Worm (Caenorhabditis elegans) whole organism, young adult: ENCODE measurements around the gene dpy-26.
A peak's percentile ranks its signal among the peaks of the same experiment; 100 is the strongest.

ENCODE experiments used
- C06A6.2 ChIP-seq: fragments of 200-800 bp; sonication (Bioruptor generic); conservative IDR thresholded peaks from 2 replicates; pipeline ENCODE4 v1.3.6; 2022; ENCODE audit warnings: missing genetic modification characterization, missing compliant biosample characterization
- F10E7.11 ChIP-seq: sonication (generic microtip); optimal IDR thresholded peaks from 2 replicates; lab custom pipeline; 2017; ENCODE audit warnings: mild to moderate bottlenecking, missing genetic modification characterization, moderate library complexity, missing compliant biosample characterization
- F22D6.2 ChIP-seq: sonication (generic microtip); optimal IDR thresholded peaks from 2 replicates; lab custom pipeline; 2016; ENCODE audit warnings: mild to moderate bottlenecking, missing genetic modification characterization, missing compliant biosample characterization
- F52B5.7 ChIP-seq: sonication (generic microtip); optimal IDR thresholded peaks from 2 replicates; lab custom pipeline; 2016; ENCODE audit warnings: mild to moderate bottlenecking, missing genetic modification characterization, missing compliant biosample characterization
- F57C9.4 ChIP-seq: sonication (generic microtip); optimal IDR thresholded peaks from 2 replicates; lab custom pipeline; 2017; ENCODE audit warnings: mild to moderate bottlenecking, missing genetic modification characterization, missing compliant biosample characterization
- K12H6.12 ChIP-seq: fragments of 200-800 bp; sonication (Bioruptor generic); optimal IDR thresholded peaks from 2 replicates; lab custom pipeline; 2018; ENCODE audit warnings: mild to moderate bottlenecking, missing genetic modification characterization, missing compliant biosample characterization
- T07F8.4 ChIP-seq: sonication (generic microtip); optimal IDR thresholded peaks from 2 replicates; lab custom pipeline; 2016; ENCODE audit warnings: mild to moderate bottlenecking, missing genetic modification characterization, moderate library complexity, missing compliant biosample characterization
- T26A5.8 ChIP-seq: sonication (generic microtip); optimal IDR thresholded peaks from 2 replicates; lab custom pipeline; 2016; ENCODE audit warnings: missing genetic modification characterization, missing compliant biosample characterization
- Y53F4B.3 ChIP-seq: fragments of 200-800 bp; sonication (Bioruptor generic); IDR thresholded peaks from 2 replicates; pipeline ENCODE4 v1.3.6; 2022; ENCODE audit warnings: missing genetic modification reagents, missing genetic modification characterization, missing compliant biosample characterization
- Y67H2A.10 ChIP-seq: fragments of 200-800 bp; sonication (Bioruptor generic); conservative IDR thresholded peaks from 2 replicates; pipeline ENCODE4 v1.3.6; 2022; ENCODE audit warnings: missing genetic modification reagents, missing genetic modification characterization, missing compliant biosample characterization
- Y79H2A.3 ChIP-seq: fragments of 200-800 bp; sonication (Bioruptor generic); conservative IDR thresholded peaks from 2 replicates; pipeline ENCODE4 v1.3.6; 2022; ENCODE audit warnings: missing genetic modification reagents, missing genetic modification characterization, missing compliant biosample characterization
- ama-1 ChIP-seq, 3 experiments: fragments of 150-350 bp in 1 of 3; sonication (generic microtip) in 2 of 3; optimal IDR thresholded peaks; 2 replicates each; lab custom pipeline; 2014 to 2018; ENCODE audit warnings: missing biosample characterization in 2 of 3, missing genetic modification characterization in 2 of 3, missing genetic modification reagents in 2 of 3
- aptf-2 ChIP-seq: fragments of 200-800 bp; sonication (Bioruptor generic); conservative IDR thresholded peaks from 2 replicates; pipeline ENCODE4 v1.3.6; 2022; ENCODE audit warnings: missing genetic modification reagents, missing genetic modification characterization, missing compliant biosample characterization
- aptf-3 ChIP-seq: fragments of 200-800 bp; sonication (Bioruptor generic); IDR thresholded peaks from 2 replicates; pipeline ENCODE4 v1.3.6; 2022; ENCODE audit warnings: missing genetic modification characterization, missing compliant biosample characterization
- athp-1 ChIP-seq: sonication (generic microtip); optimal IDR thresholded peaks from 2 replicates; lab custom pipeline; 2017; ENCODE audit warnings: mild to moderate bottlenecking, missing genetic modification characterization, missing compliant biosample characterization
- attf-3 ChIP-seq: fragments of 200-800 bp; sonication (Bioruptor generic); conservative IDR thresholded peaks from 2 replicates; pipeline ENCODE4 v1.3.6; 2022; ENCODE audit warnings: missing genetic modification reagents, missing genetic modification characterization, missing compliant biosample characterization
- attf-6 ChIP-seq: fragments of 200-800 bp; sonication (Bioruptor generic); IDR thresholded peaks from 2 replicates; pipeline ENCODE4 v1.3.6; 2022; ENCODE audit warnings: missing genetic modification reagents, missing genetic modification characterization, missing compliant biosample characterization
- ceh-27 ChIP-seq: fragments of 200-800 bp; sonication (Bioruptor generic); optimal IDR thresholded peaks from 2 replicates; lab custom pipeline; 2018; ENCODE audit warnings: mild to moderate bottlenecking, missing genetic modification characterization, moderate library complexity, missing compliant biosample characterization
- ceh-91 ChIP-seq: fragments of 200-800 bp; sonication (Bioruptor generic); IDR thresholded peaks from 2 replicates; pipeline ENCODE4 v1.3.6; 2022; ENCODE audit warnings: missing genetic modification reagents, missing genetic modification characterization, missing compliant biosample characterization
- dox-1 ChIP-seq: fragments of 200-800 bp; sonication (Bioruptor generic); IDR thresholded peaks from 2 replicates; pipeline ENCODE4 v1.3.6; 2022; ENCODE audit warnings: missing genetic modification reagents, missing genetic modification characterization, missing compliant biosample characterization
- dpff-1 ChIP-seq: sonication (generic microtip); optimal IDR thresholded peaks from 2 replicates; lab custom pipeline; 2017; ENCODE audit warnings: mild to moderate bottlenecking, missing genetic modification characterization, missing compliant biosample characterization
- dpl-1 ChIP-seq: fragments of 150-350 bp; optimal IDR thresholded peaks from 2 replicates; lab custom pipeline; 2014; ENCODE audit warnings: missing biosample characterization, missing genetic modification reagents, missing genetic modification characterization
- ekl-4 ChIP-seq: fragments of 200-800 bp; sonication (Bioruptor generic); IDR thresholded peaks from 2 replicates; pipeline ENCODE4 v1.3.6; 2022; ENCODE audit warnings: missing genetic modification reagents, missing genetic modification characterization, missing compliant biosample characterization
- him-1 ChIP-seq: sonication (generic microtip); optimal IDR thresholded peaks from 2 replicates; lab custom pipeline; 2016; ENCODE audit warnings: missing genotype, missing genetic modification reagents, missing genetic modification characterization, missing compliant biosample characterization
- hmg-1.2 ChIP-seq: fragments of 200-800 bp; sonication (Bioruptor generic); IDR thresholded peaks from 2 replicates; pipeline ENCODE4 v1.3.6; 2022; ENCODE audit warnings: missing genetic modification reagents, missing genetic modification characterization, missing compliant biosample characterization
- hsf-1 ChIP-seq: fragments of 200-800 bp; sonication (Bioruptor generic); IDR thresholded peaks from 2 replicates; pipeline ENCODE4 v1.3.6; 2022; ENCODE audit warnings: missing genetic modification reagents, missing genetic modification characterization, missing compliant biosample characterization
- lag-1 ChIP-seq: fragments of 200-800 bp; sonication (Bioruptor generic); IDR thresholded peaks from 2 replicates; pipeline ENCODE4 v1.3.6; 2022; ENCODE audit warnings: missing genetic modification reagents, missing genetic modification characterization, missing compliant biosample characterization
- lsl-1 ChIP-seq: fragments of 200-800 bp; sonication (Bioruptor generic); optimal IDR thresholded peaks from 2 replicates; lab custom pipeline; 2018; ENCODE audit warnings: mild to moderate bottlenecking, missing genetic modification characterization, moderate library complexity, missing compliant biosample characterization
- madf-10 ChIP-seq: sonication (generic microtip); optimal IDR thresholded peaks from 2 replicates; lab custom pipeline; 2016; ENCODE audit warnings: mild to moderate bottlenecking, missing genetic modification characterization, missing compliant biosample characterization
- madf-8 ChIP-seq: fragments of 200-800 bp; sonication (Bioruptor generic); conservative IDR thresholded peaks from 2 replicates; pipeline ENCODE4 v1.3.6; 2022; ENCODE audit warnings: missing genetic modification reagents, missing genetic modification characterization, missing compliant biosample characterization
- mel-28 ChIP-seq: sonication (generic microtip); optimal IDR thresholded peaks from 2 replicates; lab custom pipeline; 2016; ENCODE audit warnings: borderline replicate concordance, mild to moderate bottlenecking, missing genetic modification characterization, missing compliant biosample characterization
- nfya-1 ChIP-seq: sonication (generic microtip); optimal IDR thresholded peaks from 2 replicates; lab custom pipeline; 2017; ENCODE audit warnings: antibody characterized with exemption, missing compliant biosample characterization, missing genetic modification characterization, borderline replicate concordance; ENCODE audit not compliant: insufficient read depth
- rcor-1 ChIP-seq: fragments of 200-800 bp; sonication (Bioruptor generic); IDR thresholded peaks from 2 replicates; pipeline ENCODE4 v1.3.6; 2022; ENCODE audit warnings: missing genetic modification reagents, missing genetic modification characterization, missing compliant biosample characterization
- sea-2 ChIP-seq: fragments of 200-800 bp; sonication (Bioruptor generic); IDR thresholded peaks from 2 replicates; pipeline ENCODE4 v1.3.6; 2022; ENCODE audit warnings: missing genetic modification characterization, missing compliant biosample characterization
- snpc-1.1 ChIP-seq: sonication (generic microtip); optimal IDR thresholded peaks from 2 replicates; lab custom pipeline; 2017; ENCODE audit warnings: missing genetic modification characterization, mild to moderate bottlenecking, missing compliant biosample characterization, antibody characterized with exemption, moderate library complexity, missing genotype, missing genetic modification reagents; ENCODE audit not compliant: insufficient read depth
- snpc-1.3 ChIP-seq: sonication (generic microtip); optimal IDR thresholded peaks from 2 replicates; lab custom pipeline; 2017; ENCODE audit warnings: missing genetic modification characterization, mild to moderate bottlenecking, missing compliant biosample characterization, antibody characterized with exemption, moderate library complexity, missing genotype, missing genetic modification reagents; ENCODE audit not compliant: insufficient read depth
- snpc-3.4 ChIP-seq: sonication (generic microtip); optimal IDR thresholded peaks from 2 replicates; lab custom pipeline; 2017; ENCODE audit warnings: missing genetic modification characterization, mild to moderate bottlenecking, missing compliant biosample characterization, antibody characterized with exemption, moderate library complexity, missing genotype, missing genetic modification reagents
- snpc-4 ChIP-seq, 5 experiments: fragments of 150-350 bp in 1 of 5; sonication (generic microtip) in 4 of 5; optimal IDR thresholded peaks; 2 replicates each; lab custom pipeline; 2014 to 2018; ENCODE audit warnings: missing genetic modification characterization in 5 of 5, missing biosample characterization in 3 of 5, antibody characterized with exemption in 2 of 5, mild to moderate bottlenecking in 2 of 5, missing compliant biosample characterization in 2 of 5, missing genotype in 2 of 5, moderate library complexity in 2 of 5, missing genetic modification reagents in 1 of 5
- somi-1 ChIP-seq: fragments of 200-800 bp; sonication (Bioruptor generic); optimal IDR thresholded peaks from 2 replicates; lab custom pipeline; 2018; ENCODE audit warnings: mild to moderate bottlenecking, missing genetic modification characterization, missing compliant biosample characterization
- unc-130 ChIP-seq: sonication (generic microtip); optimal IDR thresholded peaks from 2 replicates; lab custom pipeline; 2016; ENCODE audit warnings: missing genetic modification reagents, missing genetic modification characterization, missing compliant biosample characterization
- xnd-1 ChIP-seq: sonication (generic microtip); optimal IDR thresholded peaks from 2 replicates; lab custom pipeline; 2016; ENCODE audit warnings: missing genotype, missing genetic modification reagents, missing genetic modification characterization, missing compliant biosample characterization
- zfh-2 ChIP-seq: fragments of 200-800 bp; sonication (Bioruptor generic); conservative IDR thresholded peaks from 2 replicates; pipeline ENCODE4 v1.3.6; 2022; ENCODE audit warnings: missing genetic modification reagents, missing genetic modification characterization, missing compliant biosample characterization
- ztf-22 ChIP-seq: fragments of 200-800 bp; sonication (Bioruptor generic); optimal IDR thresholded peaks from 2 replicates; lab custom pipeline; 2018; ENCODE audit warnings: mild to moderate bottlenecking, missing genetic modification characterization, moderate library complexity, missing compliant biosample characterization
- ztf-28 ChIP-seq: fragments of 200-800 bp; sonication (Bioruptor generic); IDR thresholded peaks from 2 replicates; pipeline ENCODE4 v1.3.6; 2022; ENCODE audit warnings: missing genetic modification reagents, missing genetic modification characterization, missing compliant biosample characterization
- ztf-3 ChIP-seq: fragments of 200-800 bp; sonication (Bioruptor generic); optimal IDR thresholded peaks from 2 replicates; lab custom pipeline; 2018; ENCODE audit warnings: mild to moderate bottlenecking, missing genetic modification characterization, missing compliant biosample characterization
- ztf-6 ChIP-seq: fragments of 200-800 bp; sonication (Bioruptor generic); IDR thresholded peaks from 2 replicates; pipeline ENCODE4 v1.3.6; 2022; ENCODE audit warnings: missing genetic modification reagents, missing genetic modification characterization, missing compliant biosample characterization

Gene dpy-26

DNA sequence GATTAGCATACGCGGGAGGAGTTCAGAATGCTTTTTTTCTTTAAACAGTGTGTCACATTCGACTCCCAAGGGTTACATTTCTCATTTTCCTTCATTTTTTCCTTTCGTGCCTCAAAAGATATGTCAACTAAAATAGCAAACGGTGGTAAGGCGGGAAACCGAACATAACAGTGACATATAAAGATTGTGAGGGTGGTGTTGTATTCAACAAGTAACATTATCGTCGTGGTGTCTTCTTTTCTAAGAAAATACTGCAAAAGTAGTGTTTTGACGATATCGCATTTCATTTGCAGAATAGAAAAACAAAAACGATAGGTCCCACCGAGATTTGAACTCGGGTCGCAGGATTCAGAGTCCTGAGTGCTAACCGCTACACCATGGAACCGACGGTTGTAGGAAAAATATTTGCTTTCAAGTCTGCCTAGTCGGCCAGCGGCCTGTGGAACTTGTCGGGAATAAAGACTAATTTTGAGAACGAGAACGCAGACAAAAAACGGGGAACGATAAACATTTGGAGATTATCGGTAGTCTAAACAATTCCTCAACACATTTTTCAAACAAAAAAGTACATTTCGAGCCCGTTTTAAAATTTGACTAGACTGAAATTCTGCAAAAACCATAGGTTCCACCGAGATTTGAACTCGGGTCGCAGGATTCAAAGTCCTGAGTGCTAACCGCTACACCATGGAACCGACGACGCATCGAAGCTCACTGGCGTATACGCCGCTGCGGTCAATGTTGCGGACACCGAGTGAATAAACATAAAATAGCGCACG is 34.3 kb downstream of the dpy-26 start (continued):
- TF ChIP-seq C06A6.2 (no peak), aptf-2 (GFP tag; lab: Robert Waterston, UW) (no peak), F52B5.7 (tag; lab: Kevin White, UChicago) (no peak), T07F8.4 (tag; lab: Kevin White, UChicago) (no peak), F57C9.4 (tag; lab: Kevin White, UChicago) (no peak), hmg-1.2 (GFP tag; lab: Robert Waterston, UW) (peak; percentile 53), Y53F4B.3 (no peak), snpc-1.3 (tag; lab: Kevin White, UChicago) (no peak), lsl-1 (peak; percentile 41), xnd-1 (tag; lab: Kevin White, UChicago) (no peak), snpc-4 (GFP tag; optimal IDR thresholded peaks at IDR 0.05; lab: Kevin White, UChicago) (peak; percentile 66), snpc-4 (tag; optimal IDR thresholded peaks at IDR 0.05; lab: Kevin White, UChicago) (peak; percentile 62 to 91 (median 88)), aptf-3 (no peak), attf-3 (no peak), T26A5.8 (peak; percentile 3), snpc-1.1 (tag; lab: Kevin White, UChicago) (peak; percentile 86), hsf-1 (GFP tag; lab: Robert Waterston, UW) (peak; percentile 59; the same call in 1 of the 2 replicates), ztf-28 (GFP tag; lab: Robert Waterston, UW) (no peak), ama-1 (optimal IDR thresholded peaks at IDR 0.05; lab: Kevin White, UChicago) (no peak), ama-1 (GFP tag; optimal IDR thresholded peaks at IDR 0.05; lab: Kevin White, UChicago) (no peak), dox-1 (peak; percentile 50), rcor-1 (GFP tag; lab: Robert Waterston, UW) (no peak), Y67H2A.10 (GFP tag; lab: Robert Waterston, UW) (no peak), sea-2 (GFP tag; lab: Robert Waterston, UW) (no peak), madf-8 (GFP tag; lab: Robert Waterston, UW) (no peak), somi-1 (no peak), ceh-27 (no peak), unc-130 (GFP tag; lab: Kevin White, UChicago) (peak; percentile 3), K12H6.12 (tag; lab: Kevin White, UChicago) (no peak), nfya-1 (tag; lab: Kevin White, UChicago) (no peak), him-1 (peak; percentile 71), F22D6.2 (tag; lab: Kevin White, UChicago) (no peak), ztf-3 (GFP tag; lab: Kevin White, UChicago) (no peak), madf-10 (tag; lab: Kevin White, UChicago) (no peak), F10E7.11 (tag; lab: Kevin White, UChicago) (no peak), dpff-1 (tag; lab: Kevin White, UChicago) (no peak), ekl-4 (no peak), mel-28 (tag; lab: Kevin White, UChicago) (no peak), ztf-22 (no peak), attf-6 (GFP tag; lab: Robert Waterston, UW) (0 out of 2 replicates have a peak, but pooled peaks have one; percentile 40), ztf-6 (GFP tag; lab: Robert Waterston, UW) (no peak), lag-1 (GFP tag; lab: Robert Waterston, UW) (no peak), snpc-3.4 (peak; percentile 62), dpl-1 (GFP tag; lab: Kevin White, UChicago) (no peak), athp-1 (tag; lab: Kevin White, UChicago) (peak; percentile 57), zfh-2 (GFP tag; lab: Robert Waterston, UW) (no peak), ceh-91 (GFP tag; lab: Robert Waterston, UW) (no peak), Y79H2A.3 (no peak)
